Worm (Caenorhabditis elegans): ENCODE measurements around the gene F35A5.5.

DNA sequence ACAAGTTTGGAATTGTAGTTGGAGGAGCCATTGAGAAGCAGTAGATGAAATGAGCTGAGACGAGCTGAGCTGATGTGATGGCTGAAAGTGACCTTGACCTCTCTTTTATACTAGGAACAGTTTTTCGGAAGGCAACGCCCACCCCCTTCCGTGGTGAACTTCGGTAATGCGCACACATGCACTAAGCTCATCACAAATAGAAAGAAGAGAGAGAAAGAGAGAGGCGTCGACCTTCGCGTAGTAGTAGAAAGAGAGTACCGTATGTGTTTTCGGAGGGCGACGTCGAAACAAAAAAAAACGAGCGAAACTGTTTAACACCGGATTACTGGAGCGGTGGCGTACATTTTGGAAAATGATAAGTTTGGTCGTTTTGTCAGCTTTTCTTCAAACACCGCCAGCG lies 14.5 kb downstream of the F35A5.5 start, which contains the start of gene marg-1:
- TF ChIP-seq him-1 (tag; optimal IDR thresholded peaks at IDR 0.05) (no peak), W03F9.2 (tag; optimal IDR thresholded peaks at IDR 0.05) (no peak)

All from whole organism, L4/young adult.